Fruit fly (Drosophila melanogaster) Kc167 (cell line): ENCODE data around the gene Ork1.

ENCODE experiments used
- Sin3A ChIP-seq: fragments of >200 bp; optimal IDR thresholded peaks from 2 replicates; lab custom pipeline; 2018; ENCODE audit warnings: missing external identifiers
- insv ChIP-seq: fragments of >200 bp; optimal IDR thresholded peaks from 3 replicates; lab custom pipeline; 2018; ENCODE audit warnings: missing external identifiers
- ttk ChIP-seq: sonication (Bioruptor generic); optimal IDR thresholded peaks from 2 replicates; lab custom pipeline; 2017; ENCODE audit warnings: missing external identifiers

DNA sequence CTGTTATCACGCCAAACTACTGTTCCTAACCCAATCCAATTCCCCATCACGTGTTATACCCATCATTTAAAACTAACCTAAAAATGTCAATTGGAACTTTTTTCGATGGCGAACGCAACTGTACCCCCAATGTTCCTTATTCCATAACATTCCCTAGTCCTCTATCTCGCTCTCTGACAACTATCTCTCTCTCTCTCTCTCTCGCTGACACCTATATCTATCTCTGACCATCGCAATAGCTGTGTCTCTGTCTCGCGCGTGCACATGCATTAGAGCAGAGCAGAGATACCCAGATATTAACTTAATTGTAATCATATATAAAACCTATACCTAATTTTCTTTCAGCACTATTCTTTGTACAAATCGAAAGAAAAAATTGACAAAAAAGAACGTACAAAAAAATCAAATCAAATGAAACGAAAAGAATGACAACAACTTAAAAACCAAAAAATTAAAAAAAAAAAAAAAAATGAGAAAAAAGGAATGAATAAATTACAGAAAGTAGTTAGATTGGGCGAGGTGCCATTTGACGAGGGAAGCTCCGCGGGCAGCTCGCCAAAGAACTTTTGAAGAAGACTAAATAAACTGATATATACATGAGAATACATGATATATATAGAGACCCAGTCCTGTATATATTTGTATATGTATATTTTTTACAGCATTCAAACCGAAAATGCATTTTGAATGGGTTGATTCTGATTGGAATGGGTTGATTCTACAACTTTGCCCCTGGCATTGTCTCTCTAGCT lies 25.3 kb downstream of the Ork1 start:
- TF ChIP-seq Sin3A (no peak), insv (lab: Kevin White, UChicago) (no peak), ttk (no peak)
